Fruit fly (Drosophila melanogaster) whole organism, embryonic: ENCODE data around the gene Nepl21.

ENCODE experiments used
- Adf1 ChIP-seq: fragments of 200-800 bp; sonication (Bioruptor generic); IDR thresholded peaks from 2 replicates; pipeline ENCODE4 v1.3.6; 2022; ENCODE audit warnings: missing biosample characterization, missing genetic modification characterization
- CG7372 ChIP-seq: fragments of 200-800 bp; sonication (Bioruptor generic); IDR thresholded peaks from 2 replicates; pipeline ENCODE4 v1.3.6; 2022; ENCODE audit warnings: missing biosample characterization, missing genetic modification characterization
- CG7963 ChIP-seq: fragments of 200-800 bp; sonication (Bioruptor generic); IDR thresholded peaks from 3 replicates; pipeline ENCODE4 v1.3.6; 2022; ENCODE audit warnings: missing biosample characterization, missing genetic modification characterization; ENCODE audit not compliant: partially characterized antibody
- CTCF ChIP-seq: fragments of 200-800 bp; sonication (Bioruptor generic); optimal IDR thresholded peaks from 2 replicates; lab custom pipeline; 2017; ENCODE audit warnings: missing biosample characterization, mild to moderate bottlenecking, missing genetic modification characterization, moderate library complexity
- Opbp ChIP-seq: fragments of 200-800 bp; sonication (Bioruptor generic); IDR thresholded peaks from 3 replicates; pipeline ENCODE4 v1.3.6; 2022; ENCODE audit warnings: missing biosample characterization, missing genetic modification characterization; ENCODE audit not compliant: partially characterized antibody
- Vsx1 ChIP-seq: fragments of 200-800 bp; sonication (Bioruptor generic); optimal IDR thresholded peaks from 2 replicates; lab custom pipeline; 2017; ENCODE audit warnings: missing biosample characterization, mild to moderate bottlenecking, missing genetic modification characterization, missing genetic modification reagents
- ase ChIP-seq: fragments of 200-800 bp; sonication (Bioruptor generic); IDR thresholded peaks from 3 replicates; pipeline ENCODE4 v1.3.6; 2022; ENCODE audit warnings: missing biosample characterization, missing genetic modification characterization
- az2 ChIP-seq: fragments of 200-800 bp; sonication (Bioruptor generic); optimal IDR thresholded peaks from 3 replicates; lab custom pipeline; 2016; ENCODE audit warnings: missing biosample characterization, missing genetic modification characterization
- bigmax ChIP-seq: fragments of 200-800 bp; sonication (Bioruptor generic); optimal IDR thresholded peaks from 2 replicates; lab custom pipeline; 2018; ENCODE audit warnings: missing biosample characterization, mild to moderate bottlenecking, missing genetic modification characterization
- lab ChIP-seq: fragments of 200-800 bp; sonication (Bioruptor generic); optimal IDR thresholded peaks from 3 replicates; lab custom pipeline; 2017; ENCODE audit warnings: missing biosample characterization, missing genetic modification characterization, mild to moderate bottlenecking, moderate library complexity, missing genetic modification reagents
- org-1 ChIP-seq: fragments of 200-800 bp; sonication (Bioruptor generic); optimal IDR thresholded peaks from 2 replicates; lab custom pipeline; 2017; ENCODE audit warnings: missing biosample characterization, missing genetic modification characterization
- pzg ChIP-seq: fragments of 200-800 bp; sonication (Bioruptor generic); optimal IDR thresholded peaks from 3 replicates; lab custom pipeline; 2018; ENCODE audit warnings: missing biosample characterization, mild to moderate bottlenecking, missing genetic modification characterization, moderate library complexity
- vnd ChIP-seq: fragments of 200-800 bp; sonication (Bioruptor generic); IDR thresholded peaks from 3 replicates; pipeline ENCODE4 v1.3.6; 2022; ENCODE audit warnings: missing biosample characterization, missing genetic modification characterization; ENCODE audit not compliant: partially characterized antibody

- TF ChIP-seq CG7963 (no peak), ase (GFP tag; lab: Robert Waterston, UW) (no peak), lab (GFP tag; lab: Kevin White, UChicago) (no peak), Opbp (GFP tag; lab: Robert Waterston, UW) (no peak), pzg (GFP tag; lab: Kevin White, UChicago) (no peak), CTCF (GFP tag; lab: Kevin White, UChicago) (no peak), az2 (no peak), org-1 (no peak), vnd (GFP tag; lab: Robert Waterston, UW) (no peak), bigmax (no peak), Vsx1 (GFP tag; lab: Kevin White, UChicago) (no peak), Adf1 (GFP tag; lab: Robert Waterston, UW) (no peak), CG7372 (GFP tag; lab: Robert Waterston, UW) (no peak)
These were observed 22.0 kb upstream of the Nepl21 start for dm6 chr3R:28861309-28862157.
